Fruit fly (Drosophila melanogaster) whole organism, wandering third instar larva: ENCODE data around the gene zormin.

Experiments used
- Abd-B ChIP-seq: fragments of >200 bp; optimal IDR thresholded peaks from 2 replicates; lab custom pipeline; 2017; ENCODE audit warnings: missing biosample characterization, missing genetic modification characterization
- CG32264 ChIP-seq: fragments of 200-800 bp; sonication (Bioruptor generic); optimal IDR thresholded peaks from 2 replicates; lab custom pipeline; 2016; ENCODE audit warnings: missing biosample characterization, missing genetic modification characterization
- CG9705 ChIP-seq: fragments of 200-800 bp; sonication (Bioruptor generic); optimal IDR thresholded peaks from 2 replicates; lab custom pipeline; 2018; ENCODE audit warnings: missing biosample characterization, mild to moderate bottlenecking, missing genetic modification characterization
- CrebA ChIP-seq: fragments of 200-800 bp; sonication (Bioruptor generic); optimal IDR thresholded peaks from 2 replicates; lab custom pipeline; 2016; ENCODE audit warnings: missing biosample characterization, mild to moderate bottlenecking, missing genetic modification characterization, borderline replicate concordance
- Dfd ChIP-seq: fragments of >200 bp; optimal IDR thresholded peaks from 2 replicates; lab custom pipeline; 2017; ENCODE audit warnings: missing biosample characterization, missing genetic modification characterization
- Dif ChIP-seq: fragments of 200-275, 200-300 bp; sonication (Bioruptor generic); optimal IDR thresholded peaks from 2 replicates; lab custom pipeline; 2018; ENCODE audit warnings: missing biosample characterization, missing genetic modification characterization; ENCODE audit not compliant: partially characterized antibody
- HLH106 ChIP-seq: fragments of 200-800 bp; optimal IDR thresholded peaks from 3 replicates; lab custom pipeline; 2019; ENCODE audit warnings: missing biosample characterization, mild to moderate bottlenecking, missing genetic modification characterization, moderate library complexity
- Hnf4 ChIP-seq: fragments of 200-800 bp; sonication (Bioruptor generic); optimal IDR thresholded peaks from 2 replicates; lab custom pipeline; 2016; ENCODE audit warnings: missing biosample characterization, mild to moderate bottlenecking, missing genetic modification characterization
- Hr78 ChIP-seq: fragments of >200 bp; optimal IDR thresholded peaks from 2 replicates; lab custom pipeline; 2017; ENCODE audit warnings: missing biosample characterization, missing genetic modification characterization
- Hr83 ChIP-seq: fragments of 200-300 bp; sonication (Bioruptor generic); optimal IDR thresholded peaks from 2 replicates; lab custom pipeline; 2016; ENCODE audit warnings: missing biosample characterization, mild to moderate bottlenecking, missing genetic modification characterization, moderate library complexity; ENCODE audit not compliant: poor library complexity, severe bottlenecking
- Jra ChIP-seq: sonication (Bioruptor generic); optimal IDR thresholded peaks from 2 replicates; lab custom pipeline; 2016; ENCODE audit warnings: missing biosample characterization, missing genetic modification characterization
- Myc ChIP-seq: fragments of >200 bp; optimal IDR thresholded peaks from 2 replicates; lab custom pipeline; 2017
- N ChIP-seq: fragments of >200 bp; optimal IDR thresholded peaks from 2 replicates; lab custom pipeline; 2018; ENCODE audit warnings: missing biosample characterization, missing external identifiers, missing genetic modification characterization
- Rel ChIP-seq, 2 experiments: fragments of 200-800 bp; sonication (Bioruptor generic) in 1 of 2; optimal IDR thresholded peaks; 2 replicates in 1 of 2; 3 replicates in 1 of 2; lab custom pipeline; 2016 to 2019; ENCODE audit warnings: mild to moderate bottlenecking in 2 of 2, missing biosample characterization in 2 of 2, missing genetic modification characterization in 2 of 2, moderate library complexity in 1 of 2
- Sp1 ChIP-seq: fragments of 200-800 bp; sonication (Bioruptor generic); optimal IDR thresholded peaks from 3 replicates; lab custom pipeline; 2019; ENCODE audit warnings: missing biosample characterization, mild to moderate bottlenecking, missing genetic modification characterization, moderate library complexity
- Vsx2 ChIP-seq: fragments of 200-300, 225-300 bp; sonication (Bioruptor generic); optimal IDR thresholded peaks from 2 replicates; lab custom pipeline; 2018; ENCODE audit warnings: missing biosample characterization, missing genetic modification characterization; ENCODE audit not compliant: partially characterized antibody
- br ChIP-seq: fragments of 200-800 bp; sonication (Bioruptor generic); optimal IDR thresholded peaks from 2 replicates; lab custom pipeline; 2016; ENCODE audit warnings: missing biosample characterization, missing genetic modification characterization
- brk ChIP-seq: fragments of 200-800 bp; sonication (Bioruptor generic); optimal IDR thresholded peaks from 2 replicates; lab custom pipeline; 2016; ENCODE audit warnings: missing biosample characterization, mild to moderate bottlenecking, missing genetic modification characterization
- dl ChIP-seq, 2 experiments: fragments of 175-275, 200-275 bp in 1 of 2; fragments of 200-275 bp in 1 of 2; sonication (Bioruptor generic); optimal IDR thresholded peaks; lab custom pipeline; 2018; ENCODE audit warnings: mild to moderate bottlenecking in 2 of 2, missing biosample characterization in 2 of 2, missing genetic modification characterization in 2 of 2, moderate library complexity in 2 of 2; ENCODE audit not compliant: partially characterized antibody in 2 of 2, insufficient read depth in 1 of 2
- dmrt93B ChIP-seq: fragments of 200-800 bp; sonication (Bioruptor generic); optimal IDR thresholded peaks from 2 replicates; lab custom pipeline; 2018; ENCODE audit warnings: missing biosample characterization, mild to moderate bottlenecking, missing genetic modification characterization
- dsf ChIP-seq: sonication (Bioruptor generic); optimal IDR thresholded peaks from 2 replicates; lab custom pipeline; 2016; ENCODE audit warnings: missing biosample characterization, missing genetic modification characterization, borderline replicate concordance
- ey ChIP-seq: fragments of 200-800 bp; sonication (Bioruptor generic); optimal IDR thresholded peaks from 2 replicates; lab custom pipeline; 2016; ENCODE audit warnings: missing biosample characterization, missing genetic modification characterization
- foxo ChIP-seq, 2 experiments: fragments of 200-800 bp; sonication (Bioruptor generic); optimal IDR thresholded peaks; 2 replicates in 1 of 2; 3 replicates in 1 of 2; lab custom pipeline; 2016 to 2017; ENCODE audit warnings: missing biosample characterization in 2 of 2, missing genetic modification characterization in 2 of 2
- fru ChIP-seq: fragments of 200-800 bp; sonication (Bioruptor generic); optimal IDR thresholded peaks from 3 replicates; lab custom pipeline; 2016; ENCODE audit warnings: missing biosample characterization, mild to moderate bottlenecking, missing genetic modification characterization
- h ChIP-seq: fragments of 200-800 bp; sonication (Bioruptor generic); optimal IDR thresholded peaks from 3 replicates; lab custom pipeline; 2016; ENCODE audit warnings: missing biosample characterization, mild to moderate bottlenecking, missing genetic modification characterization
- lola ChIP-seq: fragments of >200 bp; optimal IDR thresholded peaks from 2 replicates; lab custom pipeline; 2017; ENCODE audit warnings: missing biosample characterization, missing genetic modification characterization
- pan ChIP-seq: fragments of >200 bp; optimal IDR thresholded peaks from 2 replicates; lab custom pipeline; 2017
- psq ChIP-seq: fragments of 200-800 bp; sonication (Bioruptor generic); optimal IDR thresholded peaks from 3 replicates; lab custom pipeline; 2017; ENCODE audit warnings: missing biosample characterization, mild to moderate bottlenecking, missing genetic modification characterization, moderate library complexity
- sage ChIP-seq: fragments of 200-800 bp; sonication (Bioruptor generic); optimal IDR thresholded peaks from 2 replicates; lab custom pipeline; 2016; ENCODE audit warnings: missing biosample characterization, mild to moderate bottlenecking, missing genetic modification characterization
- sv ChIP-seq: fragments of 200-800 bp; sonication (Bioruptor generic); optimal IDR thresholded peaks from 3 replicates; lab custom pipeline; 2016; ENCODE audit warnings: missing biosample characterization, missing genetic modification characterization
- tai ChIP-seq: sonication (Bioruptor generic); optimal IDR thresholded peaks from 2 replicates; lab custom pipeline; 2016; ENCODE audit warnings: missing biosample characterization, missing genetic modification characterization
- usp ChIP-seq: fragments of >200 bp; optimal IDR thresholded peaks from 2 replicates; lab custom pipeline; 2017; ENCODE audit warnings: missing biosample characterization, missing genetic modification characterization
- woc ChIP-seq: sonication (Bioruptor generic); optimal IDR thresholded peaks from 2 replicates; lab custom pipeline; 2016; ENCODE audit warnings: missing biosample characterization, mild to moderate bottlenecking, missing genetic modification characterization

Gene zormin

DNA sequence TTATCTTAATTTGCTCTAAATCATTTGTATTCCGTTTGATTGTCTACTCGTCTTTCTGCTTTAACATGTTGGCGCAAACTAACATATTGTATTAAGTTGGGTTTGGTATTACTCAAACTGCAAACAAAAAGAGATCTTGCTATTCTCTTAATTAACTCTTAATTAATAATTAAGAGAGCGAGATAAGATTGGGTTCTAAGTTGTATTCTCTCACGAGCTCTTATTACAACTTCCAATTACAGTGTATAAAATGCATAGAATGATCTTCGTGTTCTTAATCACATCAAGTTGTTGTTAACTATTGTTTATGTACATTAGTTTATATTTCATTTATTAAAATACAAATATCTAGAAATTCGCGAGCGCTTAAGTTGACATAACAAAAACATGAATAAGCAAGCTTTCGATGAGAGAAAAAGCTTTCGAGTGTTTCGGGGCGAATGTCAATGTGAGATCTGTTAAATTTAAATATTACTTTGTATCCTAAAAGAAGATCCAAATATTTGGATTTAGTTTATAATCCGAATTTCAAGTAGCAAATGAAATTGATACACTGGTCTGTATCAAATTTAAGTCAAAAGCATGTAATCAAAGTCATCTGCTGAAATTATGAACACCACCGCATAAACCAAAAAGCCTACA is 19.5 kb upstream of the zormin start, which contains the start of gene CG5704:
Gene CG5704, minus strand, starts transcription at position 87 of the 642 bp plus-strand sequence.
- TF ChIP-seq brk (GFP tag; lab: Kevin White, UChicago) = peak; percentile 47
- no peak for TF ChIP-seq Hr83 (GFP tag; lab: Kevin White, UChicago)
- TF ChIP-seq HLH106 (tag; lab: Kevin White, UChicago) = no peak
- TF ChIP-seq, all 38 proteins: peak for 1

DNA sequence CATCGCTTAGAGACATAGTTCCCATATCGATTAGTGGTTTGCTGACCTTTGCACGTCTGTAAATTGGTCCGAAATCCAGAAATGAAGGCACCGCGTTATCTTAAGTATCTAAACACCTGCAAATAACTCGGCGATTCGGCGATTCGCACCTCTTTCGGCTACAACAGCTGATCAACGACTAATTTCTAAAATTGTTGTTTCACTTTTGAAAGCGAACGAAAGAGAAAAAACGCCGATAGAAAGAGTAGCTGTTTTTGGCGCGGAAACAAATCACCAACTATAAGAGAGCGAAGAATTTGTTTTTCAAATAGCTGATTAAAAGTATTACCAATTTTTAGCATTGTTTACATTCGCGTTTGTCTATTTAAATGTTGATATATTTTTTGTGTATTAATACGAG is 17.5 kb upstream of the zormin start, which contains the start of gene CG15879:
Gene CG15879, minus strand, starts transcription at position 155 of the 400 bp plus-strand sequence.
- TF ChIP-seq Jra (GFP tag; lab: Kevin White, UChicago) = no peak
- no peak for TF ChIP-seq usp (GFP tag; lab: Kevin White, UChicago)
- no peak for TF ChIP-seq woc (GFP tag; lab: Kevin White, UChicago)
- no peak for TF ChIP-seq brk (GFP tag; lab: Kevin White, UChicago)
- no peak for TF ChIP-seq CG9705 (GFP tag; lab: Kevin White, UChicago)
- TF ChIP-seq h (GFP tag; lab: Kevin White, UChicago) = no peak
- no peak for TF ChIP-seq tai (GFP tag; lab: Kevin White, UChicago)
- TF ChIP-seq HLH106 (tag; lab: Kevin White, UChicago) = no peak
- TF ChIP-seq pan (lab: Kevin White, UChicago) = no peak
- TF ChIP-seq Rel (GFP tag; optimal IDR thresholded peaks at IDR 0.05; lab: Kevin White, UChicago) = no peak
- TF ChIP-seq Rel (tag; optimal IDR thresholded peaks at IDR 0.05; lab: Kevin White, UChicago) = no peak
- TF ChIP-seq Hr83 (GFP tag; lab: Kevin White, UChicago) = no peak
- no peak for TF ChIP-seq foxo (GFP tag; optimal IDR thresholded peaks at IDR 0.05; lab: Kevin White, UChicago)
- no peak for TF ChIP-seq dmrt93B (GFP tag; lab: Kevin White, UChicago)
- no peak for TF ChIP-seq br (GFP tag; lab: Kevin White, UChicago)
- TF ChIP-seq N = no peak
- no peak for TF ChIP-seq fru (GFP tag; lab: Kevin White, UChicago)

DNA sequence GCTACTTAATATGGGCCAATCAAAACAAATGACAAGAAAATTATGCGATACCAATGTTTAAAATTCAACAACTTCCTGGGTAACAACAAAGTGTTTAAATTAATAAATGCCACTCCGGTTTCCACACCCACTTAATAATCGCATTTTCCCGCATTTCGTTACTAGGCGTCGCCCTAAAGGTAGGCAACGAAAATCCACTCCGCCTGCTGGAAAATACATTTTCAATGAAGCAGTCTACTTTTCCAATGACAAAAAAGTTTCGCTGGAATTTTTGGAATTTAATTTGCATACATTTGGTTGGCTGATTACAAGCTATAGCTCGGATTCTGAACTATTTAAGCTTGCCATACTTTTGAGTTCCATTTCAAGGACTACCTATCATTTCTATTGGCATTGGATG is 15.3 kb upstream of the zormin start:
- peak; percentile 49 for TF ChIP-seq N
- TF ChIP-seq br (GFP tag; lab: Kevin White, UChicago) = no peak
- TF ChIP-seq Dif (GFP tag; lab: Kevin White, UChicago) = peak; percentile 44
- no peak for TF ChIP-seq pan (lab: Kevin White, UChicago)
- TF ChIP-seq Vsx2 (GFP tag; lab: Kevin White, UChicago) = peak; percentile 55
- TF ChIP-seq Myc (lab: Kevin White, UChicago) = peak; percentile 41
- no peak for TF ChIP-seq Dfd (GFP tag; lab: Kevin White, UChicago)

DNA sequence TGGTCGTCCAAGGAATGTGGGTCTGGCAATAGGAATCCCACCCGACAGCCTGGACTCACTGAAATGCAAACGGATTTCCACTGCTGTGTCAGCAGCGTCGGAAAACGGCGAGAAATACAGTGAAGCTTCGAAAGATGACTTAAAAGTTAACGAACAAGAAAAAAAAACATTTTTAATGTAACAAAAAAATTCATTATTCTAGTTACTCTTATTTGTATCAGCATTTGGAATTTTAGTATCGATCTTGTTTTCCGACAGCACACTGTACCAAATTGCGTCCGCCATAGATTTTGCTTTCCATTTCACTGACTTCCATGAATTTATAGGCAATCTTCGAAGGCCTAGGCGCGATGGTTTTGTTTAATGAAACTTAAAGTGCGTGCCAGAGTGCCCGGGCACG is 13.3 kb upstream of the zormin start:
- TF ChIP-seq CG9705 (GFP tag; lab: Kevin White, UChicago) (no peak), Sp1 (no peak), HLH106 (tag; lab: Kevin White, UChicago) (no peak), tai (GFP tag; lab: Kevin White, UChicago) (no peak), fru (GFP tag; lab: Kevin White, UChicago) (no peak), Hnf4 (GFP tag; lab: Kevin White, UChicago) (no peak), foxo (GFP tag; optimal IDR thresholded peaks at IDR 0.05; lab: Kevin White, UChicago) (no peak), dl (GFP tag; optimal IDR thresholded peaks at IDR 0.05; lab: Kevin White, UChicago; ENCODE audit: insufficient read depth in 1 of 2, partially characterized antibody in 2 of 2) (no peak), CrebA (GFP tag; lab: Kevin White, UChicago) (no peak), Vsx2 (GFP tag; lab: Kevin White, UChicago) (no peak), psq (GFP tag; lab: Kevin White, UChicago) (no peak), h (GFP tag; lab: Kevin White, UChicago) (no peak), N (no peak), Dfd (GFP tag; lab: Kevin White, UChicago) (no peak)

DNA sequence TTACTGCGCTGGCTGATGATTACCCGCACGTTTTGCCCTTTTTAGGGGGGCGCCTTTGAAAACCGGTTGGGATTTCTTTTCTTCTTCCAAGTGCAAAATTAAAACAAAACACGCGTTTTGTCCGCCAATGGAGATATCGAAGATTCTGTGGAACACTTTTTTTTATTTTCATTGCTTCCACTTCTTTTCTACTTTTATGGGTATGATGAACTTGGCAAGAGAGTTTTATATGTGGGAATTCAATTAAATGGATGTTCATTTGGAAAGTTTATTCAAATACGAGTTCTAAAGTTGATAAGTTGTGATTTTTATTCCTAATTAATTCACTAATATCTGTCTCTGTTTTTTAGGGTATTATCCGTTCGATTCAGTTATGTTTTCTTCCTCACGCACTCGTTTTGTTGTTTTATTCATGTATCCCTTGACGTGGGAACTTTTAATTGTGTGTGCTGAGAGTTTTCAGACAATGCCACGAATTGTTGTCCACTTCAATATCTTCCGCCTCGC is 12.6 kb upstream of the zormin start:
- TF ChIP-seq Hnf4 (GFP tag; lab: Kevin White, UChicago) (peak; percentile 76), Rel (GFP tag; optimal IDR thresholded peaks at IDR 0.05; lab: Kevin White, UChicago) (peak; percentile 11), Rel (tag; optimal IDR thresholded peaks at IDR 0.05; lab: Kevin White, UChicago) (peak; percentile 16), woc (GFP tag; lab: Kevin White, UChicago) (peak; percentile 97), Jra (GFP tag; lab: Kevin White, UChicago) (no peak), HLH106 (tag; lab: Kevin White, UChicago) (peak; percentile 85), Abd-B (no peak), dl (GFP tag; optimal IDR thresholded peaks at IDR 0.05; lab: Kevin White, UChicago; ENCODE audit: insufficient read depth in 1 of 2, partially characterized antibody in 2 of 2) (no peak), ey (GFP tag; lab: Kevin White, UChicago) (peak; percentile 88), psq (GFP tag; lab: Kevin White, UChicago) (peak; percentile 87), CG9705 (GFP tag; lab: Kevin White, UChicago) (peak; percentile 59), h (GFP tag; lab: Kevin White, UChicago) (peak; percentile 96), dsf (peak; percentile 17), CG32264 (GFP tag; lab: Kevin White, UChicago) (peak; percentile 89), N (no peak), Dif (GFP tag; lab: Kevin White, UChicago) (peak; percentile 37), Hr78 (GFP tag; lab: Kevin White, UChicago) (no peak), Dfd (GFP tag; lab: Kevin White, UChicago) (no peak), sage (GFP tag; lab: Kevin White, UChicago) (peak; percentile 83), sv (GFP tag; lab: Kevin White, UChicago) (no peak), usp (GFP tag; lab: Kevin White, UChicago) (no peak), CrebA (GFP tag; lab: Kevin White, UChicago) (peak; percentile 59), pan (lab: Kevin White, UChicago) (peak; percentile 60), tai (GFP tag; lab: Kevin White, UChicago) (peak; percentile 67), lola (no peak), dmrt93B (GFP tag; lab: Kevin White, UChicago) (peak; percentile 88)
